Worm (Caenorhabditis elegans) whole organism, L4/young adult: ENCODE results near the gene W08F4.10.

Experiments used
- W03F9.2 ChIP-seq: fragments of 150-350 bp; optimal IDR thresholded peaks from 2 replicates; lab custom pipeline; 2014; ENCODE audit warnings: missing biosample characterization, missing genetic modification characterization
- dao-5 ChIP-seq: sonication (generic microtip); optimal IDR thresholded peaks from 2 replicates; lab custom pipeline; 2016; ENCODE audit warnings: missing genotype, missing genetic modification characterization, moderate library complexity, missing compliant biosample characterization

DNA sequence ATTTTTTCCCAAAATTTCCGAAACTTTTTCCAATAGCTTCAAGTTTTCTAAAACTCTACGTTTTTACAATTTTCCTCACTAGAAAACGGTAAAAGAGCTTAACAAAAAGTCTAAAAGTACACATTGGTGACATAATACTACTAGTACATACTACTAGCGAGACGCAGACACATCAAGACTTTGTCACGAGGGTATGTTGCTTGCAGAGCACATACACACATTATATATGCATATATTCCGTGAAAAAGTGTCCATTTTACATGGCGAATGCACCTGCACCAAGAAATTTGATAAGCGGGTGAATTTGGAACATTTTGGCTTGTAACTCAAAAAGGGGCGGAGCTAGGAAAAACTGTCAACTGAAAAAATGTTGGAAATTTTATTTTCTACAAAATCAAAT is 10.3 kb upstream of the W08F4.10 start:
- TF ChIP-seq W03F9.2 (tag; lab: Kevin White, UChicago) (no peak), dao-5 (tag; lab: Kevin White, UChicago) (no peak)
